Worm (Caenorhabditis elegans): ENCODE results near the gene mrps-25.

mrps-25 gene

ce11 chrIV:1070383-1070782 lies 13.7 kb downstream of the mrps-25 start (continued):
- peak; percentile 46 for TF ChIP-seq F10B5.3 (tag; optimal IDR thresholded peaks at IDR 0.05)
- TF ChIP-seq hif-1 (tag; optimal IDR thresholded peaks at IDR 0.05) = peak; percentile 2 to 89
- peak; percentile 79 for TF ChIP-seq aha-1 (tag)
- peak; percentile 17 for TF ChIP-seq duxl-1 (tag; optimal IDR thresholded peaks at IDR 0.05; ENCODE audit: poor library complexity)
- peak; percentile 94 for TF ChIP-seq hlh-30 (tag; optimal IDR thresholded peaks at IDR 0.05; ENCODE audit: insufficient read depth)
- TF ChIP-seq nhr-77 (tag; optimal IDR thresholded peaks at IDR 0.05) = peak; percentile 91
- TF ChIP-seq R02D3.7 (tag; optimal IDR thresholded peaks at IDR 0.05) = no peak
- TF ChIP-seq lin-1 (GFP tag; IDR thresholded peaks at IDR 0.05) = peak; percentile 51; the same call in 1 of the 2 replicates
- no peak for TF ChIP-seq lin-15B (tag; optimal IDR thresholded peaks at IDR 0.05)
- peak; percentile 97 for TF ChIP-seq fkh-10 (GFP tag; optimal IDR thresholded peaks at IDR 0.05)
- peak; percentile 81 for TF ChIP-seq F37D6.2 (tag; optimal IDR thresholded peaks at IDR 0.05)
- TF ChIP-seq Y48G9A.11 (GFP tag; IDR thresholded peaks at IDR 0.05) = no peak
- TF ChIP-seq attf-4 (tag; optimal IDR thresholded peaks at IDR 0.05) = peak; percentile 40
- TF ChIP-seq nhr-102 (tag; optimal IDR thresholded peaks at IDR 0.05) = peak; percentile 81
- peak; percentile 34 for TF ChIP-seq nhr-10 (tag; optimal IDR thresholded peaks at IDR 0.05)
- TF ChIP-seq saeg-2 (GFP tag; IDR thresholded peaks at IDR 0.05) = peak; percentile 88
- no peak for TF ChIP-seq F49E8.2 (tag; optimal IDR thresholded peaks at IDR 0.05; ENCODE audit: borderline replicate concordance)
- no peak for TF ChIP-seq T20F7.1 (GFP tag; optimal IDR thresholded peaks at IDR 0.05)
- peak; percentile 90 for TF ChIP-seq ceh-20 (GFP tag; IDR thresholded peaks at IDR 0.05)
- no peak for TF ChIP-seq Y75B8A.6 (GFP tag; IDR thresholded peaks at IDR 0.05)
- TF ChIP-seq spr-1 (tag; optimal IDR thresholded peaks at IDR 0.05) = peak; percentile 61
- TF ChIP-seq dmd-6 (GFP tag; IDR thresholded peaks at IDR 0.05) = peak; percentile 86
- 0 out of 2 replicates have a peak, but pooled peaks have one; percentile 26 for TF ChIP-seq madf-9 (GFP tag; conservative IDR thresholded peaks at IDR 0.05)
- TF ChIP-seq tra-1 (GFP tag; IDR thresholded peaks at IDR 0.05) = peak; percentile 62; the same call in 1 of the 2 replicates
- TF ChIP-seq daf-16 (GFP tag; optimal IDR thresholded peaks at IDR 0.05) = peak in 1 of 2 experiments; percentile 86
- peak; percentile 89 for TF ChIP-seq daf-16 (tag; optimal IDR thresholded peaks at IDR 0.05)
- peak; percentile 52 for TF ChIP-seq nhr-6 (tag; optimal IDR thresholded peaks at IDR 0.05)
- 0 out of 2 replicates have a peak, but pooled peaks have one; percentile 15 for TF ChIP-seq lin-29 (GFP tag; IDR thresholded peaks at IDR 0.05)
- peak; percentile 23 for TF ChIP-seq mxl-3 (GFP tag; optimal IDR thresholded peaks at IDR 0.05)
- TF ChIP-seq nhr-25 (tag; optimal IDR thresholded peaks at IDR 0.05; ENCODE audit: borderline replicate concordance, insufficient read depth) = no peak
- TF ChIP-seq mep-1 (tag; optimal IDR thresholded peaks at IDR 0.05) = peak; percentile 84
- no peak for TF ChIP-seq unc-39 (tag; optimal IDR thresholded peaks at IDR 0.05)
- 0 out of 2 replicates have a peak, but pooled peaks have one; percentile 46 for TF ChIP-seq snpc-1.2 (GFP tag; IDR thresholded peaks at IDR 0.05)
- no peak for TF ChIP-seq spr-3 (GFP tag; optimal IDR thresholded peaks at IDR 0.05)
- peak; percentile 80 for TF ChIP-seq egl-43 (GFP tag; IDR thresholded peaks at IDR 0.05)
- TF ChIP-seq pha-4 (GFP tag; IDR thresholded peaks at IDR 0.05) = peak; percentile 85
- TF ChIP-seq pha-4 (tag; optimal IDR thresholded peaks at IDR 0.05) = no peak
- peak; percentile 99 for TF ChIP-seq hlh-11 (tag; optimal IDR thresholded peaks at IDR 0.05)
- TF ChIP-seq dpl-1 (GFP tag; optimal IDR thresholded peaks at IDR 0.05) = peak; percentile 56
- peak; percentile 76 to 83 for TF ChIP-seq lsy-2 (tag; optimal IDR thresholded peaks at IDR 0.05)
- TF ChIP-seq lir-3 (tag; optimal IDR thresholded peaks at IDR 0.05) = no peak
- TF ChIP-seq pqm-1 (tag; optimal IDR thresholded peaks at IDR 0.05) = peak; percentile 11
- TF ChIP-seq zfp-3 (GFP tag; conservative IDR thresholded peaks at IDR 0.05) = no peak
- TF ChIP-seq nhr-28 (tag; optimal IDR thresholded peaks at IDR 0.05) = peak; percentile 54
- TF ChIP-seq lim-7 (GFP tag; IDR thresholded peaks at IDR 0.05) = no peak
- no peak for TF ChIP-seq fos-1 (tag; optimal IDR thresholded peaks at IDR 0.05)
- TF ChIP-seq daf-8 (GFP tag; IDR thresholded peaks at IDR 0.05) = no peak
- TF ChIP-seq mes-2 (tag; optimal IDR thresholded peaks at IDR 0.05; ENCODE audit: poor library complexity, severe bottlenecking) = peak; percentile 67
- TF ChIP-seq gei-8 (GFP tag; optimal IDR thresholded peaks at IDR 0.05) = no peak
- peak; percentile 54 for TF ChIP-seq lin-38 (GFP tag; IDR thresholded peaks at IDR 0.05)
- TF ChIP-seq arid-1 (GFP tag; conservative IDR thresholded peaks at IDR 0.05) = peak; percentile 41; the same call in 1 of the 2 replicates
